Worm (Caenorhabditis elegans) whole organism, L2 larva: ENCODE measurements around the gene uig-1.

Experiments
- F13H6.1 ChIP-seq: sonication (generic microtip); optimal IDR thresholded peaks from 2 replicates; lab custom pipeline; 2016; ENCODE audit warnings: missing genetic modification characterization, missing compliant biosample characterization
- ZK546.5 ChIP-seq: sonication (generic microtip); optimal IDR thresholded peaks from 2 replicates; lab custom pipeline; 2017; ENCODE audit warnings: missing biosample characterization, missing genetic modification characterization
- aly-2 ChIP-seq: fragments of 150-350 bp; optimal IDR thresholded peaks from 2 replicates; lab custom pipeline; 2014; ENCODE audit warnings: missing biosample characterization, missing genetic modification characterization
- blmp-1 ChIP-seq: sonication (generic microtip); optimal IDR thresholded peaks from 2 replicates; lab custom pipeline; 2017; ENCODE audit warnings: missing genetic modification characterization, mild to moderate bottlenecking, missing compliant biosample characterization, antibody characterized with exemption, moderate library complexity; ENCODE audit not compliant: insufficient read depth
- ceh-16 ChIP-seq: fragments of 150-350 bp; optimal IDR thresholded peaks from 2 replicates; lab custom pipeline; 2014; ENCODE audit warnings: missing biosample characterization, missing genetic modification characterization
- crh-2 ChIP-seq: sonication (generic microtip); optimal IDR thresholded peaks from 2 replicates; lab custom pipeline; 2017; ENCODE audit warnings: missing biosample characterization, missing genetic modification characterization
- egl-27 ChIP-seq: sonication (generic microtip); optimal IDR thresholded peaks from 3 replicates; lab custom pipeline; 2017; ENCODE audit warnings: missing biosample characterization, missing genetic modification reagents, missing genetic modification characterization
- elt-1 ChIP-seq: fragments of 150-350 bp; optimal IDR thresholded peaks from 2 replicates; lab custom pipeline; 2014; ENCODE audit warnings: missing biosample characterization, missing genetic modification characterization
- fos-1 ChIP-seq: fragments of 150-350 bp; optimal IDR thresholded peaks from 2 replicates; lab custom pipeline; 2014; ENCODE audit warnings: missing biosample characterization, missing genetic modification characterization
- lsy-2 ChIP-seq, 2 experiments: fragments of 150-350 bp in 1 of 2; sonication (generic microtip) in 1 of 2; optimal IDR thresholded peaks; 2 replicates each; lab custom pipeline; 2014 to 2017; ENCODE audit warnings: missing biosample characterization in 2 of 2, missing genetic modification characterization in 2 of 2
- mbf-1 ChIP-seq: sonication (generic microtip); optimal IDR thresholded peaks from 2 replicates; lab custom pipeline; 2017; ENCODE audit warnings: missing biosample characterization, missing genetic modification characterization
- nhr-11 ChIP-seq: fragments of 150-350 bp; optimal IDR thresholded peaks from 2 replicates; lab custom pipeline; 2014; ENCODE audit warnings: missing biosample characterization, missing genetic modification characterization
- nhr-129 ChIP-seq: fragments of 150-350 bp; optimal IDR thresholded peaks from 2 replicates; lab custom pipeline; 2014; ENCODE audit warnings: missing biosample characterization, missing genetic modification characterization
- nhr-21 ChIP-seq: fragments of 150-350 bp; optimal IDR thresholded peaks from 2 replicates; lab custom pipeline; 2014; ENCODE audit warnings: missing biosample characterization, missing genetic modification characterization
- nhr-23 ChIP-seq: fragments of 150-350 bp; optimal IDR thresholded peaks from 2 replicates; lab custom pipeline; 2014; ENCODE audit warnings: missing biosample characterization, missing genetic modification reagents, missing genetic modification characterization
- nhr-25 ChIP-seq: fragments of 150-350 bp; sonication (generic microtip); optimal IDR thresholded peaks from 3 replicates; lab custom pipeline; 2014; ENCODE audit warnings: missing biosample characterization, missing genetic modification characterization
- nhr-6 ChIP-seq: fragments of 150-350 bp; optimal IDR thresholded peaks from 2 replicates; lab custom pipeline; 2014; ENCODE audit warnings: missing biosample characterization, missing genetic modification characterization
- nhr-77 ChIP-seq: fragments of 150-350 bp; optimal IDR thresholded peaks from 2 replicates; lab custom pipeline; 2014; ENCODE audit warnings: missing biosample characterization, missing genetic modification characterization
- peb-1 ChIP-seq: fragments of 150-350 bp; optimal IDR thresholded peaks from 2 replicates; lab custom pipeline; 2014; ENCODE audit warnings: missing biosample characterization, missing genetic modification characterization
- sem-4 ChIP-seq: fragments of 150-350 bp; optimal IDR thresholded peaks from 2 replicates; lab custom pipeline; 2014; ENCODE audit warnings: missing biosample characterization, missing genetic modification reagents, missing genetic modification characterization
- sma-3 ChIP-seq: sonication (generic microtip); optimal IDR thresholded peaks from 2 replicates; lab custom pipeline; 2016; ENCODE audit warnings: missing genetic modification reagents, missing genetic modification characterization, missing compliant biosample characterization
- sma-9 ChIP-seq, 2 experiments: fragments of 150-350 bp in 1 of 2; sonication (generic microtip) in 1 of 2; optimal IDR thresholded peaks; 2 replicates each; lab custom pipeline; 2014 to 2016; ENCODE audit warnings: missing genetic modification characterization in 2 of 2, mild to moderate bottlenecking in 1 of 2, missing biosample characterization in 1 of 2, missing compliant biosample characterization in 1 of 2, missing genetic modification reagents in 1 of 2, moderate library complexity in 1 of 2
- snpc-4 ChIP-seq: fragments of 150-350 bp; optimal IDR thresholded peaks from 2 replicates; lab custom pipeline; 2014; ENCODE audit warnings: missing biosample characterization, missing genetic modification characterization
- unc-55 ChIP-seq: fragments of 150-350 bp; sonication (generic microtip); optimal IDR thresholded peaks from 3 replicates; lab custom pipeline; 2014; ENCODE audit warnings: missing biosample characterization, missing genetic modification reagents, missing genetic modification characterization
- unc-62 ChIP-seq: fragments of 150-350 bp; optimal IDR thresholded peaks from 2 replicates; lab custom pipeline; 2014; ENCODE audit warnings: missing biosample characterization, missing genetic modification reagents, missing genetic modification characterization
- ztf-1 ChIP-seq: fragments of 200-800 bp; sonication (Bioruptor generic); conservative IDR thresholded peaks from 2 replicates; pipeline ENCODE4 v1.3.6; 2022; ENCODE audit warnings: missing genetic modification characterization, missing compliant biosample characterization
- ztf-11 ChIP-seq: sonication (generic microtip); optimal IDR thresholded peaks from 2 replicates; lab custom pipeline; 2017; ENCODE audit warnings: missing biosample characterization, missing genetic modification characterization

Gene uig-1

DNA sequence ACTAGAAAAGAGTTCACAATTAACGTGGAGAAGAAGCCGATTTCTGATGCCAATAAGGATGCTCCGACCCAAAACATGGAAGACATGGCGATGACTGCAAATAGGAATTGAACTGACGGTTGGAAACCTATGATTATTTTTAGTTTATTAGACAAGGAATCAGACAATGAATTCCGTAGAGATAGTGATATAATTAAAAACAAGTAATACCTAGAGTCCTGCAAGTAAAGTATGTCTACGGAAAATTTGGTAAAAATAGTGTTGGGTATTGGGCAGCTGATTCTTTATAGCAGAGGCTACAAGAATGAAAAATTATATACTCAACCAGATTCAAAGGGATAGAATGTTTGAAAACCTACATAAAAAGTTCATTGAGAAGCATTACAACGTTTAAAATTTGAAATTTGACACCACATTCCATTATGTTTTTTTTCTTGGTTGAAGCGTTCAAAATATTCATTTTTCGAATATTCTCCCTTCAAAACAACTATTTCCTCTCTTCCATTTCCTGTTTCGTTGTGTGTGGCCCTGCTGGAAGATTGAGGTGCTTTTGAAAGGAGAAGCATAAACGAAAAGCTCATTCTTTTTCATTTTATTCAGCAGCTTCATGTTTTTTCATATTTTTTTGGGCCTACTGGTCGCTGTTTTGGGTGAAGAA is 44.0 kb upstream of the uig-1 start, which contains the start of the genes str-4 and lgc-48:
TSS of gene str-4 (minus strand) at position 101 of the 658 bp plus-strand sequence.
TSS of gene lgc-48 (plus strand) at position 608 of the 658 bp plus-strand sequence.
- no peak for TF ChIP-seq ztf-1 (GFP tag; lab: Robert Waterston, UW)

DNA sequence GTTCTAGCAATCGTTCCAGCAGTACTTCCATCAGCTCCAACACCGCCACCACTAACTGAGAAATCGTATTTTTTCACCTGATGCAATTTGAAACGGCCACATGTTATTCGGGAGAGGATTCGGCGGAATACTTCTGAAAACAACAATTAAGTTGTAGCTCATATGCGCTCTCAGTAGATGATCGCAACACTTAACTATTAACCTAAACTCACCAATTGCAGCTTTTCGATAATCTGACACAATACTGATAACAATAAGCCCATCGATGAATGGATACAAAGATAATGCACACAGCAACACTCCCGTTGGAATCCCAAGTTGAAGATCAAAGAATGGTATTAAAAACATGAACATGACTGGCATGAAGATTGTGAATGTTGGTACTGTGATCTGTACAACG is 42.3 kb upstream of the uig-1 start:
- no peak for TF ChIP-seq ZK546.5
- TF ChIP-seq sma-9 (GFP tag; optimal IDR thresholded peaks at IDR 0.05; lab: Kevin White, UChicago): no peak
- TF ChIP-seq sma-9 (tag; optimal IDR thresholded peaks at IDR 0.05; lab: Kevin White, UChicago): no peak
- no peak for TF ChIP-seq nhr-129
- no peak for TF ChIP-seq nhr-21 (tag; lab: Kevin White, UChicago)
- no peak for TF ChIP-seq sma-3 (GFP tag; lab: Kevin White, UChicago)
- TF ChIP-seq nhr-23 (tag; lab: Kevin White, UChicago): no peak
- TF ChIP-seq snpc-4 (tag; lab: Kevin White, UChicago): no peak
- no peak for TF ChIP-seq ztf-11
- TF ChIP-seq mbf-1 (tag; lab: Kevin White, UChicago): no peak
- TF ChIP-seq sem-4 (tag; lab: Kevin White, UChicago): no peak
- no peak for TF ChIP-seq nhr-6 (tag; lab: Kevin White, UChicago)
- TF ChIP-seq aly-2 (tag; lab: Kevin White, UChicago): no peak
- TF ChIP-seq nhr-77 (tag; lab: Kevin White, UChicago): no peak
- no peak for TF ChIP-seq fos-1 (tag; lab: Kevin White, UChicago)
- TF ChIP-seq egl-27: no peak
- TF ChIP-seq unc-55 (GFP tag; lab: Kevin White, UChicago): no peak
- no peak for TF ChIP-seq peb-1 (tag; lab: Kevin White, UChicago)
- TF ChIP-seq ztf-1 (GFP tag; lab: Robert Waterston, UW): no peak
- no peak for TF ChIP-seq lsy-2 (tag; optimal IDR thresholded peaks at IDR 0.05; lab: Kevin White, UChicago)

DNA sequence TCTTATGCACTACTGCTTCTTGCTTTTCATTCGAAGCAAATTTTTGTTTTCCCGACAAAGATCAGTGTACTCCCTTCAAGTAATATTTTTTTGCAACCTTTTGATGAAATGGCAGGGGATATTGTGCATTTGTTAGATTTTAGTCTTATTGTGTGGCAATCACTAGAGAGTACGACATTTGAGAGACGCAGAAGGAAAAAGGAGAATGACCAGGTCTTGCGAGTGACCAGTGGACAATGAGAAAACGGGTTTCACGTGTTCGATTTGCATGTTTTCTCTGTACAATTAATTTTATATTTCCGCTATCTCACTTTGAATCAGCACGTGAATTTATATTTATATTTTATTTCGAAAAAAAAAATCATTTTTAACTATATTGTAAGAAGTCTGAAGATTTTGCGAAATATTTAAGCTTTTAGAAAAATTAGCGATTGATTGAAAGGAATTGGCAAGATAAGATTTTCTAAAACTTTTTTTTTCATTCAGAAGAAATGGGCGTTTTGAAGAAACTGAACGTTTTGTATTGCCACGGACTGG is 40.2 kb upstream of the uig-1 start, which contains the start of gene C50B6.9:
TSS of gene C50B6.9 (plus strand) at position 487 of the 537 bp plus-strand sequence.
- TF ChIP-seq F13H6.1 (tag; lab: Kevin White, UChicago) (peak; percentile 3), mbf-1 (tag; lab: Kevin White, UChicago) (no peak)
- TF ChIP-seq, all 48 proteins: peak for 1

DNA sequence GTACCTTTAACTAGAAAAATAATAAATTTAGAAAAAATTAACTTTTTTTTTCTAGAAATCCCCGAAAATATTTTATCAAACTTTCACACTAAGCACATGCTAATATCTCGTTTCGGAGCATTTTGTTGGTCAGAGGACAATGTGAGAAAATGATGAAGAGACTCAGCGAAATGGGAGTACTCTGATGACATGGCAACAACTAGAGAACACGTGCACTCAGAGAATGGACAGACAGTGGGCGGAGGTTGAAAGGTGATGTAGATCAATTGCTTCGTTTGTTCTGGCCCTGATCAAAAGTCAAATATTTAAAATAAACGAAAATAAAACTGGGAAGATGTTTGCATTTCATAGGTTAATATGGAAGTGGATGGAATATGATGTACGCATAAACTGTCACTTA is 38.7 kb upstream of the uig-1 start:
- TF ChIP-seq ZK546.5 (no peak), sma-9 (GFP tag; optimal IDR thresholded peaks at IDR 0.05; lab: Kevin White, UChicago) (peak; percentile 68), sma-9 (tag; optimal IDR thresholded peaks at IDR 0.05; lab: Kevin White, UChicago) (no peak), ztf-1 (GFP tag; lab: Robert Waterston, UW) (no peak)

DNA sequence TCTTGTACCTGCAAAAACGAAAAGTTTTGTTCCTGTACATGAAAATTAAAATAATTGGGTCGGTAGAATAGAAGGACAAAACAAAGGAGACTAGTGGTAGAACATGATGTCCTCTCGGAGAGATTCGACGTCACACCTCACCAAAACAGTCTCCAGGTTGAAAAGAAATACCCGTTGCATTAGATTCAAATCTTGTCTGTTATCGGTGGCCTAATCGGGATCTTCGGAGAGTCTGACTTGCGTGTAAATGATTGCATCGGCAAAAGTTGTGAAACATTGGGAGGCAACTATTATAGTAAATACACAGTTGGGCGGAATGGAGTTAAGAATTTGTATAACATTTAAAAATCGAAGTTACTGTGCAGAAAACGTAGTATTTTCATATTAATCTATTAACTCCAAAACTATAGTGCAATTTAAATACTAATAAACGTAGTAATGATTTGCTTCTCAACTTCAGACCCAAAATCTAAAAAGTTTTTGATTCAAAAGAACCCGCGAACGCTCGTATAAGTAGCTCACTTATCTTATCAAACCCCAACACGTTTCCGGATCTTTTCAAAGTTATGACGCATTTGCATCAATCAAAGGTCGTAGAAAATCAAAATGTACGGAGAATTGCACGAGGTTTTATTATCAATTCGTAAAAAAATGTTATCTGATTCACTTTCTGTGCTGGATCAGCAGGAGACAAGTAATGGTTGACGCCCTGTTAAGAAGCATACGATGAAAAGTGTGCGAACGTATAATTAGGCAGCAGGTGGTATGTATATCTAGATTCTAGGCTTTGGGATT is 37.8 kb upstream of the uig-1 start, which contains the start of gene nhr-168:
TSS of gene nhr-168 (minus strand) at position 486 of the 795 bp plus-strand sequence.
- TF ChIP-seq fos-1 (tag; lab: Kevin White, UChicago): peak; percentile 65
- TF ChIP-seq elt-1: peak; percentile 92
- TF ChIP-seq sma-9 (GFP tag; optimal IDR thresholded peaks at IDR 0.05; lab: Kevin White, UChicago): peak; percentile 80
- no peak for TF ChIP-seq sma-9 (tag; optimal IDR thresholded peaks at IDR 0.05; lab: Kevin White, UChicago)
- peak; percentile 66 for TF ChIP-seq ceh-16 (tag; lab: Kevin White, UChicago)
- no peak for TF ChIP-seq crh-2 (tag; lab: Kevin White, UChicago)
- no peak for TF ChIP-seq unc-62
- no peak for TF ChIP-seq nhr-11 (tag; lab: Kevin White, UChicago)
- peak; percentile 80 for TF ChIP-seq nhr-23 (tag; lab: Kevin White, UChicago)
- no peak for TF ChIP-seq blmp-1 (tag; lab: Kevin White, UChicago)

DNA sequence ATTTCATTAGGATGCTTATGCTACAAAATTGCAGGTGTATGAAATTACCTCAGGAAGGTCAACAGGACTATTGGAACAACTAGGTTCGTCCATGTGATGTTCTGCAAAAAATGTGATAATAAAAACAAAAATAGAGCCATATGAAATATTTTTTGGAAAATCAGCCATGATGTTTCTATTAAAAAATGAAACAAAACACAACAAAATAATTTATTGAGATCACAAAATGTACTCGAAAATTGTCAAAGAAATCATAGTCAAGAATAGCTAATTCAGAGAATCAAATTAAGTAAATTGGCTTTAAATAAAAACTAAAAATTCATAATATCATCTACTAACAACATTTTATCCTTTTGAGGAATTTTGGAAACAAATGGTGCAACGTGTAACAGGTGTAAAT is 35.1 kb upstream of the uig-1 start, which contains the start of gene nhr-129:
TSS of gene nhr-129 (minus strand) at position 101 of the 400 bp plus-strand sequence.
- TF ChIP-seq nhr-25 (tag; lab: Kevin White, UChicago) (no peak), unc-55 (GFP tag; lab: Kevin White, UChicago) (no peak)
